Fruit fly (Drosophila melanogaster) whole organism, embryonic: Measurements from ENCODE around the gene Nxf3.

Experiments used
- Abd-B ChIP-seq: fragments of 200-800 bp; sonication (Bioruptor generic); optimal IDR thresholded peaks from 2 replicates; lab custom pipeline; 2018; ENCODE audit warnings: missing biosample characterization, mild to moderate bottlenecking, missing genetic modification characterization, moderate library complexity
- Atf3 ChIP-seq: fragments of 200-800 bp; sonication (Bioruptor generic); optimal IDR thresholded peaks from 3 replicates; lab custom pipeline; 2016; ENCODE audit warnings: missing biosample characterization, missing genetic modification characterization
- BEAF-32 ChIP-seq: fragments of 200-800 bp; sonication (Bioruptor generic); optimal IDR thresholded peaks from 3 replicates; lab custom pipeline; 2017; ENCODE audit warnings: missing biosample characterization, missing genetic modification characterization, mild to moderate bottlenecking, moderate library complexity, missing genetic modification reagents
- CG10274 ChIP-seq: fragments of 200-800 bp; sonication (Bioruptor generic); optimal IDR thresholded peaks from 3 replicates; lab custom pipeline; 2017; ENCODE audit warnings: missing biosample characterization, mild to moderate bottlenecking, missing genetic modification characterization
- CG10654 ChIP-seq: fragments of 200-800 bp; sonication (Bioruptor generic); optimal IDR thresholded peaks from 2 replicates; lab custom pipeline; 2016; ENCODE audit warnings: missing biosample characterization, missing genetic modification characterization
- CG12659 ChIP-seq: fragments of 200-800 bp; sonication (Bioruptor generic); optimal IDR thresholded peaks from 3 replicates; lab custom pipeline; 2017; ENCODE audit warnings: mild to moderate bottlenecking, missing biosample characterization, missing genetic modification reagents, missing genetic modification characterization
- CG15696 ChIP-seq: fragments of 200-800 bp; sonication (Bioruptor generic); optimal IDR thresholded peaks from 2 replicates; lab custom pipeline; 2019; ENCODE audit warnings: missing biosample characterization, mild to moderate bottlenecking, missing genetic modification characterization, moderate library complexity
- CG16779 ChIP-seq: fragments of 200-800 bp; sonication (Bioruptor generic); IDR thresholded peaks from 2 replicates; pipeline ENCODE4 v1.3.6; 2022; ENCODE audit warnings: missing biosample characterization, missing genetic modification characterization
- CG17612 ChIP-seq: fragments of 200-800 bp; sonication (Bioruptor generic); IDR thresholded peaks from 2 replicates; pipeline ENCODE4 v1.3.6; 2022; ENCODE audit warnings: missing biosample characterization, missing genetic modification characterization
- CG17802 ChIP-seq: fragments of 200-800 bp; sonication (Bioruptor generic); optimal IDR thresholded peaks from 2 replicates; lab custom pipeline; 2018; ENCODE audit warnings: missing biosample characterization, mild to moderate bottlenecking, missing genetic modification characterization, moderate library complexity
- CG18619 ChIP-seq: fragments of 200-800 bp; sonication (Bioruptor generic); optimal IDR thresholded peaks from 3 replicates; lab custom pipeline; 2017; ENCODE audit warnings: missing biosample characterization, mild to moderate bottlenecking, missing genetic modification characterization
- CG2875 ChIP-seq: fragments of 200-800 bp; sonication (Bioruptor generic); optimal IDR thresholded peaks from 2 replicates; lab custom pipeline; 2017; ENCODE audit warnings: missing biosample characterization, mild to moderate bottlenecking, missing genetic modification characterization, missing genetic modification reagents
- CG3407 ChIP-seq: fragments of 200-800 bp; sonication (Bioruptor generic); optimal IDR thresholded peaks from 2 replicates; lab custom pipeline; 2018; ENCODE audit warnings: missing biosample characterization, mild to moderate bottlenecking, missing genetic modification characterization
- CG4360 ChIP-seq: fragments of 200-800 bp; sonication (Bioruptor generic); IDR thresholded peaks from 2 replicates; pipeline ENCODE4 v1.3.6; 2022; ENCODE audit warnings: missing biosample characterization, missing genetic modification characterization
- CG8089 ChIP-seq: fragments of 200-800 bp; sonication (Bioruptor generic); optimal IDR thresholded peaks from 3 replicates; lab custom pipeline; 2016; ENCODE audit warnings: missing biosample characterization, missing genetic modification characterization
- CG8924 ChIP-seq: fragments of 200-800 bp; optimal IDR thresholded peaks from 3 replicates; lab custom pipeline; 2019; ENCODE audit warnings: missing biosample characterization, mild to moderate bottlenecking, missing genetic modification characterization, moderate library complexity
- CG9876 ChIP-seq: fragments of 200-800 bp; sonication (Bioruptor generic); optimal IDR thresholded peaks from 2 replicates; lab custom pipeline; 2016; ENCODE audit warnings: missing biosample characterization, missing genetic modification characterization
- D19A ChIP-seq: fragments of 200-800 bp; optimal IDR thresholded peaks from 3 replicates; lab custom pipeline; 2019; ENCODE audit warnings: missing biosample characterization, mild to moderate bottlenecking, missing genetic modification characterization, moderate library complexity
- Dad ChIP-seq: fragments of 200-800 bp; sonication (Bioruptor generic); optimal IDR thresholded peaks from 3 replicates; lab custom pipeline; 2016; ENCODE audit warnings: missing biosample characterization, missing genetic modification characterization
- Dfd ChIP-seq, 2 experiments: fragments of >200 bp; optimal IDR thresholded peaks; 2 replicates each; lab custom pipeline; 2017; ENCODE audit warnings: missing biosample characterization in 2 of 2, missing genetic modification characterization in 2 of 2
- Fer1 ChIP-seq: fragments of 200-800 bp; sonication (Bioruptor generic); optimal IDR thresholded peaks from 2 replicates; lab custom pipeline; 2017; ENCODE audit warnings: missing biosample characterization, mild to moderate bottlenecking, missing genetic modification characterization
- Gug ChIP-seq: fragments of 200-800 bp; sonication (Bioruptor generic); IDR thresholded peaks from 4 replicates; pipeline ENCODE4 v1.3.6; 2022; ENCODE audit warnings: missing biosample characterization, missing genetic modification characterization
- HHEX ChIP-seq: fragments of 200-800 bp; sonication (Bioruptor generic); optimal IDR thresholded peaks from 3 replicates; lab custom pipeline; 2017; ENCODE audit warnings: missing biosample characterization, mild to moderate bottlenecking, missing genetic modification characterization, missing genetic modification reagents
- HLHmδ ChIP-seq: fragments of 200-800 bp; sonication (Bioruptor generic); optimal IDR thresholded peaks from 2 replicates; lab custom pipeline; 2018; ENCODE audit warnings: missing biosample characterization, mild to moderate bottlenecking, missing genetic modification characterization, moderate library complexity
- Hand ChIP-seq: fragments of 200-800 bp; sonication (Bioruptor generic); optimal IDR thresholded peaks from 2 replicates; lab custom pipeline; 2017; ENCODE audit warnings: mild to moderate bottlenecking, missing biosample characterization, missing genetic modification reagents, missing genetic modification characterization
- Lim3 ChIP-seq: fragments of 200-800 bp; sonication (Bioruptor generic); IDR thresholded peaks from 2 replicates; pipeline ENCODE4 v1.3.6; 2022; ENCODE audit warnings: missing biosample characterization, missing genetic modification characterization
- MTF-1 ChIP-seq: fragments of 200-800 bp; sonication (Bioruptor generic); optimal IDR thresholded peaks from 2 replicates; lab custom pipeline; 2018; ENCODE audit warnings: missing biosample characterization, mild to moderate bottlenecking, missing genetic modification characterization, borderline replicate concordance
- Mad ChIP-seq: fragments of 200-800 bp; sonication (Bioruptor generic); optimal IDR thresholded peaks from 2 replicates; lab custom pipeline; 2016; ENCODE audit warnings: missing biosample characterization, missing genetic modification characterization
- Ptx1 ChIP-seq: fragments of 200-800 bp; sonication (Bioruptor generic); IDR thresholded peaks from 2 replicates; pipeline ENCODE4 v1.3.6; 2022; ENCODE audit warnings: missing biosample characterization, missing genetic modification characterization
- Ravus ChIP-seq: fragments of 200-800 bp; sonication (Bioruptor generic); IDR thresholded peaks from 2 replicates; pipeline ENCODE4 v1.3.6; 2022; ENCODE audit warnings: missing biosample characterization, missing genetic modification characterization
- Trl ChIP-seq, 3 experiments: fragments of >200 bp in 2 of 3; fragments of 200-800 bp in 1 of 3; sonication (Bioruptor generic) in 1 of 3; optimal IDR thresholded peaks; 2 replicates in 1 of 3; 3 replicates in 2 of 3; lab custom pipeline; 2016 to 2017; ENCODE audit warnings: missing biosample characterization in 1 of 3, missing genetic modification characterization in 1 of 3
- amos ChIP-seq: fragments of 200-800 bp; sonication (Bioruptor generic); IDR thresholded peaks from 2 replicates; pipeline ENCODE4 v1.3.6; 2022; ENCODE audit warnings: missing biosample characterization, missing genetic modification characterization; ENCODE audit not compliant: partially characterized antibody
- az2 ChIP-seq: fragments of 200-800 bp; sonication (Bioruptor generic); optimal IDR thresholded peaks from 3 replicates; lab custom pipeline; 2016; ENCODE audit warnings: missing biosample characterization, missing genetic modification characterization
- bab2 ChIP-seq: fragments of 200-800 bp; sonication (Bioruptor generic); optimal IDR thresholded peaks from 2 replicates; lab custom pipeline; 2016; ENCODE audit warnings: missing biosample characterization, missing genetic modification characterization
- caup ChIP-seq: fragments of 200-800 bp; sonication (Bioruptor generic); optimal IDR thresholded peaks from 3 replicates; lab custom pipeline; 2017; ENCODE audit warnings: missing biosample characterization, mild to moderate bottlenecking, missing genetic modification characterization, moderate library complexity; ENCODE audit not compliant: severe bottlenecking
- crol ChIP-seq: fragments of 200-800 bp; sonication (Bioruptor generic); IDR thresholded peaks from 2 replicates; pipeline ENCODE4 v1.3.6; 2022; ENCODE audit warnings: missing biosample characterization, missing genetic modification characterization
- dpn ChIP-seq, 2 experiments: fragments of 200-800 bp; sonication (Bioruptor generic); optimal IDR thresholded peaks; 3 replicates each; lab custom pipeline; 2016; ENCODE audit warnings: missing biosample characterization in 2 of 2, missing genetic modification characterization in 2 of 2
- fd102C ChIP-seq: fragments of 200-800 bp; sonication (Bioruptor generic); optimal IDR thresholded peaks from 2 replicates; lab custom pipeline; 2018; ENCODE audit warnings: missing biosample characterization, mild to moderate bottlenecking, missing genetic modification characterization, moderate library complexity
- fru ChIP-seq: fragments of >200 bp; optimal IDR thresholded peaks from 2 replicates; lab custom pipeline; 2017
- gsb-n ChIP-seq: fragments of 200-800 bp; sonication (Bioruptor generic); optimal IDR thresholded peaks from 3 replicates; lab custom pipeline; 2018; ENCODE audit warnings: missing biosample characterization, mild to moderate bottlenecking, missing genetic modification characterization
- ind ChIP-seq: fragments of 200-800 bp; sonication (Bioruptor generic); optimal IDR thresholded peaks from 3 replicates; lab custom pipeline; 2016; ENCODE audit warnings: missing biosample characterization, missing genetic modification characterization
- maf-S ChIP-seq: fragments of 200-800 bp; sonication (Bioruptor generic); optimal IDR thresholded peaks from 2 replicates; lab custom pipeline; 2016; ENCODE audit warnings: missing biosample characterization, missing genetic modification characterization
- phol ChIP-seq: fragments of 200-800 bp; sonication (Bioruptor generic); optimal IDR thresholded peaks from 3 replicates; lab custom pipeline; 2018; ENCODE audit warnings: missing biosample characterization, mild to moderate bottlenecking, missing genetic modification characterization, moderate library complexity
- repo ChIP-seq: fragments of 200-800 bp; sonication (Bioruptor generic); optimal IDR thresholded peaks from 2 replicates; lab custom pipeline; 2016; ENCODE audit warnings: missing biosample characterization, missing genetic modification characterization
- seq ChIP-seq: fragments of 200-800 bp; sonication (Bioruptor generic); IDR thresholded peaks from 2 replicates; pipeline ENCODE4 v1.3.6; 2022; ENCODE audit warnings: missing biosample characterization, missing genetic modification characterization
- sna ChIP-seq: fragments of 200-800 bp; sonication (Bioruptor generic); IDR thresholded peaks from 2 replicates; pipeline ENCODE4 v1.3.6; 2022; ENCODE audit warnings: missing biosample characterization, missing genetic modification characterization; ENCODE audit not compliant: partially characterized antibody
- trh ChIP-seq: fragments of 200-800 bp; sonication (Bioruptor generic); optimal IDR thresholded peaks from 2 replicates; lab custom pipeline; 2016; ENCODE audit warnings: missing biosample characterization, missing genetic modification characterization
- zf30C ChIP-seq: fragments of 200-800 bp; sonication (Bioruptor generic); optimal IDR thresholded peaks from 3 replicates; lab custom pipeline; 2018; ENCODE audit warnings: missing biosample characterization, mild to moderate bottlenecking, missing genetic modification characterization

The Nxf3 gene

DNA sequence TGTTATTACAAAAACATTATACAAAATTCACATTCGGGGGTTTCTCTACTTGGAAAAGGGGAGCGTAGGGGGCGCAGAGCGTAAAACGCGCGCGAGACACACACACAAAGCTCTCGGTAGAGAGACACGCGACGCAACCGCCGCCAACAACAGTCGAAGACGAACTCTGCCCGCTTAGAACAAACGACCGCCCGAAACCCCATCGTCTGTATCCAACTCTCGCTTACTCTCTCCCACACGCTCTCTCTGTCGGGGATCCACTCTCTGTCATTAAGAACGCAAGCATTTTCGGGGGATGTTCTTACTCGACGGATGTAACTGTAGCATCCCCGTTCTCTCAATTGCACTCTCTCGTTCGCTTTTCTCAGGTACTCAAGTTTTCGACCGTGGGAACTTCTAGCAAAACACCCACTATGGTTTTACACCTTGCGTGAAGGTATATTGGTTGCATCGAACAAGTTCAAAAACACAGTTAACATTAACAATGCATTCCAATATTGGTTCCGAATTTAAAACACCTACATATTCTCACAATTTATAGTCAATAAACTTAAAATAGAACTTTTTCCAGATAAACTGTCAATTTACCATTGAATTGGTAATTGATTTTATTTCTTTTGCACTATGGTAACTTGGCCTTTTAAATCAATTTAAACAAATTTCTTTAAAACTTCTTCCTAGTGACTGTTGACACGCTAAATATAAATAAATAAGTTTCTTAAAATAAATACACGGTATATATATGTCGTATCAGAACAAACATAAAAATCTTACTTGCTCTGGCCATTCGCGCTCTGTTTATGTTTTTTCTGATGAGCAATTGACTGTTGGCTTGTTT, 45.0 kb upstream of the Nxf3 start (continued):
- TF ChIP-seq CG12659 (peak; percentile 95), CG10654 (GFP tag; lab: Kevin White, UChicago) (peak; percentile 86), BEAF-32 (GFP tag; lab: Kevin White, UChicago) (peak; percentile 8), maf-S (GFP tag; lab: Kevin White, UChicago) (peak; percentile 85), CG2875 (GFP tag; lab: Kevin White, UChicago) (peak; percentile 84), CG9876 (GFP tag; lab: Kevin White, UChicago) (peak; percentile 84), Lim3 (GFP tag; lab: Robert Waterston, UW) (peak; percentile 70; the same call in 1 of the 2 replicates), CG8089 (GFP tag; lab: Kevin White, UChicago) (peak; percentile 81), Abd-B (GFP tag; lab: Kevin White, UChicago) (peak; percentile 91), sna (GFP tag; lab: Robert Waterston, UW) (0 out of 2 replicates have a peak, but pooled peaks have one; percentile 47), CG16779 (peak; percentile 24; the same call in 1 of the 2 replicates), Hand (GFP tag; lab: Kevin White, UChicago) (peak; percentile 87), Dad (GFP tag; lab: Kevin White, UChicago) (peak; percentile 74), HHEX (GFP tag; lab: Kevin White, UChicago) (peak; percentile 86), Gug (GFP tag; lab: Robert Waterston, UW) (peak; percentile 81), az2 (peak; percentile 92), dpn (GFP tag; optimal IDR thresholded peaks at IDR 0.05; lab: Kevin White, UChicago) (peak; percentile 90 to 92), Ptx1 (GFP tag; lab: Robert Waterston, UW) (peak; percentile 88), CG17802 (tag; lab: Kevin White, UChicago) (peak; percentile 66), CG15696 (tag; lab: Kevin White, UChicago) (peak; percentile 80), bab2 (peak; percentile 90), fru (lab: Kevin White, UChicago) (no peak), Mad (peak; percentile 83), crol (peak; percentile 91), ind (peak; percentile 92), CG8924 (tag; lab: Kevin White, UChicago) (peak; percentile 96), D19A (tag; lab: Kevin White, UChicago) (peak; percentile 92), trh (GFP tag; lab: Kevin White, UChicago) (peak; percentile 82), Fer1 (GFP tag; lab: Kevin White, UChicago) (peak; percentile 92), CG18619 (peak; percentile 94), MTF-1 (GFP tag; lab: Kevin White, UChicago) (no peak), CG17612 (GFP tag; lab: Robert Waterston, UW) (peak; percentile 47), CG10274 (peak; percentile 81), amos (peak; percentile 30; the same call in 1 of the 2 replicates), Atf3 (peak; percentile 81), fd102C (GFP tag; lab: Kevin White, UChicago) (no peak), phol (tag; lab: Kevin White, UChicago) (peak; percentile 96), CG3407 (GFP tag; lab: Kevin White, UChicago) (peak; percentile 81), gsb-n (tag; lab: Kevin White, UChicago) (peak; percentile 89), zf30C (no peak), Dfd (GFP tag; optimal IDR thresholded peaks at IDR 0.05; lab: Kevin White, UChicago) (no peak), seq (GFP tag; lab: Robert Waterston, UW) (peak; percentile 74), repo (GFP tag; lab: Kevin White, UChicago) (peak; percentile 84), HLHmδ (peak; percentile 76), CG4360 (peak; percentile 49), caup (GFP tag; lab: Kevin White, UChicago) (peak; percentile 86), Trl (optimal IDR thresholded peaks at IDR 0.05; lab: Kevin White, UChicago) (peak; percentile 98 to 99), Trl (GFP tag; optimal IDR thresholded peaks at IDR 0.05; lab: Kevin White, UChicago) (peak; percentile 65), Ravus (peak; percentile 44)
